Fruit fly (Drosophila melanogaster) whole organism, embryonic: Measurements from ENCODE around the gene CG5968.

Experiments used
- Ada2b ChIP-seq: fragments of 200-800 bp; sonication (Bioruptor generic); IDR thresholded peaks from 2 replicates; pipeline ENCODE4 v1.3.6; 2022; ENCODE audit warnings: missing biosample characterization, missing genetic modification characterization
- Asciz ChIP-seq: fragments of 200-800 bp; sonication (Bioruptor generic); optimal IDR thresholded peaks from 2 replicates; lab custom pipeline; 2017; ENCODE audit warnings: missing biosample characterization, mild to moderate bottlenecking, missing genetic modification characterization, missing genetic modification reagents
- Atf3 ChIP-seq: fragments of 200-800 bp; sonication (Bioruptor generic); optimal IDR thresholded peaks from 3 replicates; lab custom pipeline; 2016; ENCODE audit warnings: missing biosample characterization, missing genetic modification characterization
- B-H1 ChIP-seq: fragments of 200-800 bp; sonication (Bioruptor generic); IDR thresholded peaks from 3 replicates; pipeline ENCODE4 v1.3.6; 2022; ENCODE audit warnings: missing biosample characterization, missing genetic modification characterization
- Bdp1 ChIP-seq: fragments of 200-800 bp; sonication (Bioruptor generic); optimal IDR thresholded peaks from 3 replicates; lab custom pipeline; 2016; ENCODE audit warnings: missing biosample characterization, missing genetic modification characterization
- CG10431 ChIP-seq: fragments of 200-800 bp; sonication (Bioruptor generic); optimal IDR thresholded peaks from 3 replicates; lab custom pipeline; 2018; ENCODE audit warnings: missing biosample characterization, mild to moderate bottlenecking, missing genetic modification characterization
- CG11456 ChIP-seq: fragments of 200-800 bp; sonication (Bioruptor generic); IDR thresholded peaks from 3 replicates; pipeline ENCODE4 v1.3.6; 2022; ENCODE audit warnings: missing biosample characterization, missing genetic modification characterization
- CG12071 ChIP-seq: fragments of 200-800 bp; sonication (Bioruptor generic); optimal IDR thresholded peaks from 3 replicates; lab custom pipeline; 2018; ENCODE audit warnings: missing biosample characterization, mild to moderate bottlenecking, missing genetic modification characterization
- CG13775 ChIP-seq: fragments of 200-800 bp; sonication (Bioruptor generic); optimal IDR thresholded peaks from 3 replicates; lab custom pipeline; 2017; ENCODE audit warnings: missing biosample characterization, mild to moderate bottlenecking, missing genetic modification characterization
- CG15696 ChIP-seq: fragments of 200-800 bp; sonication (Bioruptor generic); optimal IDR thresholded peaks from 2 replicates; lab custom pipeline; 2019; ENCODE audit warnings: missing biosample characterization, mild to moderate bottlenecking, missing genetic modification characterization, moderate library complexity
- CG16863 ChIP-seq: fragments of 200-800 bp; sonication (Bioruptor generic); optimal IDR thresholded peaks from 3 replicates; lab custom pipeline; 2016; ENCODE audit warnings: missing biosample characterization, missing genetic modification characterization
- CG31224 ChIP-seq: fragments of 200-800 bp; sonication (Bioruptor generic); IDR thresholded peaks from 2 replicates; pipeline ENCODE4 v1.3.6; 2022; ENCODE audit warnings: missing biosample characterization, missing genetic modification characterization
- CG31365 ChIP-seq: fragments of 200-800 bp; sonication (Bioruptor generic); optimal IDR thresholded peaks from 2 replicates; lab custom pipeline; 2018; ENCODE audit warnings: missing biosample characterization, mild to moderate bottlenecking, missing genetic modification characterization
- CG33557 ChIP-seq: fragments of 200-800 bp; sonication (Bioruptor generic); optimal IDR thresholded peaks from 2 replicates; lab custom pipeline; 2019; ENCODE audit warnings: missing biosample characterization, mild to moderate bottlenecking, missing genetic modification characterization, moderate library complexity
- CG34224 ChIP-seq: fragments of 200-800 bp; sonication (Bioruptor generic); IDR thresholded peaks from 3 replicates; pipeline ENCODE4 v1.3.6; 2022; ENCODE audit warnings: missing biosample characterization, missing genetic modification characterization; ENCODE audit not compliant: partially characterized antibody
- CG34422 ChIP-seq: fragments of 200-800 bp; sonication (Bioruptor generic); IDR thresholded peaks from 3 replicates; pipeline ENCODE4 v1.3.6; 2022; ENCODE audit warnings: missing biosample characterization, missing genetic modification characterization
- CG6683 ChIP-seq: fragments of 200-800 bp; sonication (Bioruptor generic); optimal IDR thresholded peaks from 2 replicates; lab custom pipeline; 2017; ENCODE audit warnings: missing biosample characterization, mild to moderate bottlenecking, missing genetic modification characterization, missing genetic modification reagents
- CG7963 ChIP-seq: fragments of 200-800 bp; sonication (Bioruptor generic); IDR thresholded peaks from 3 replicates; pipeline ENCODE4 v1.3.6; 2022; ENCODE audit warnings: missing biosample characterization, missing genetic modification characterization; ENCODE audit not compliant: partially characterized antibody
- CG8290 ChIP-seq, 3 experiments: fragments of 200-800 bp; sonication (Bioruptor generic); optimal IDR thresholded peaks; 2 replicates each; lab custom pipeline; 2016 to 2019; ENCODE audit warnings: missing biosample characterization in 3 of 3, missing genetic modification characterization in 3 of 3, mild to moderate bottlenecking in 2 of 3, moderate library complexity in 1 of 3
- CoRest ChIP-seq: fragments of 200-800 bp; sonication (Bioruptor generic); optimal IDR thresholded peaks from 3 replicates; lab custom pipeline; 2018; ENCODE audit warnings: missing biosample characterization, mild to moderate bottlenecking, missing genetic modification characterization, moderate library complexity
- D ChIP-seq, 2 experiments: fragments of 200-800 bp in 1 of 2; fragments of >200 bp in 1 of 2; sonication (Bioruptor generic) in 1 of 2; optimal IDR thresholded peaks; 2 replicates in 1 of 2; 3 replicates in 1 of 2; lab custom pipeline; 2017; ENCODE audit warnings: mild to moderate bottlenecking in 1 of 2, missing biosample characterization in 1 of 2, missing genetic modification characterization in 1 of 2, missing genetic modification reagents in 1 of 2
- D19A ChIP-seq: fragments of 200-800 bp; optimal IDR thresholded peaks from 3 replicates; lab custom pipeline; 2019; ENCODE audit warnings: missing biosample characterization, mild to moderate bottlenecking, missing genetic modification characterization, moderate library complexity
- Gug ChIP-seq: fragments of 200-800 bp; sonication (Bioruptor generic); IDR thresholded peaks from 4 replicates; pipeline ENCODE4 v1.3.6; 2022; ENCODE audit warnings: missing biosample characterization, missing genetic modification characterization
- HHEX ChIP-seq: fragments of 200-800 bp; sonication (Bioruptor generic); optimal IDR thresholded peaks from 3 replicates; lab custom pipeline; 2017; ENCODE audit warnings: missing biosample characterization, mild to moderate bottlenecking, missing genetic modification characterization, missing genetic modification reagents
- HmgZ ChIP-seq: fragments of 200-800 bp; sonication (Bioruptor generic); optimal IDR thresholded peaks from 2 replicates; lab custom pipeline; 2018; ENCODE audit warnings: missing biosample characterization, mild to moderate bottlenecking, missing genetic modification characterization
- Hmr ChIP-seq: fragments of 200-800 bp; sonication (Bioruptor generic); optimal IDR thresholded peaks from 3 replicates; lab custom pipeline; 2017; ENCODE audit warnings: mild to moderate bottlenecking, missing biosample characterization, missing genetic modification reagents, missing genetic modification characterization
- NfI ChIP-seq: fragments of 200-800 bp; sonication (Bioruptor generic); optimal IDR thresholded peaks from 3 replicates; lab custom pipeline; 2018; ENCODE audit warnings: missing biosample characterization, mild to moderate bottlenecking, missing genetic modification characterization, moderate library complexity
- Rx ChIP-seq: fragments of 200-800 bp; sonication (Bioruptor generic); IDR thresholded peaks from 2 replicates; pipeline ENCODE4 v1.3.6; 2022; ENCODE audit warnings: missing biosample characterization, missing genetic modification characterization
- Side ChIP-seq: fragments of 200-800 bp; sonication (Bioruptor generic); optimal IDR thresholded peaks from 2 replicates; lab custom pipeline; 2016; ENCODE audit warnings: missing biosample characterization, missing genetic modification characterization
- Taf1 ChIP-seq: fragments of 200-800 bp; sonication (Bioruptor generic); IDR thresholded peaks from 2 replicates; pipeline ENCODE4 v1.3.6; 2022; ENCODE audit warnings: missing biosample characterization, missing genetic modification characterization
- YL-1 ChIP-seq: fragments of 200-800 bp; sonication (Bioruptor generic); optimal IDR thresholded peaks from 3 replicates; lab custom pipeline; 2017; ENCODE audit warnings: missing biosample characterization, mild to moderate bottlenecking, missing genetic modification characterization
- bsh ChIP-seq, 2 experiments: fragments of 200-800 bp; sonication (Bioruptor generic); optimal IDR thresholded peaks; 2 replicates each; lab custom pipeline; 2017 to 2018; ENCODE audit warnings: mild to moderate bottlenecking in 2 of 2, missing biosample characterization in 2 of 2, missing genetic modification characterization in 2 of 2, moderate library complexity in 1 of 2
- dm ChIP-seq: fragments of 200-800 bp; sonication (Bioruptor generic); optimal IDR thresholded peaks from 3 replicates; lab custom pipeline; 2016; ENCODE audit warnings: missing biosample characterization, missing genetic modification characterization
- fd102C ChIP-seq: fragments of 200-800 bp; sonication (Bioruptor generic); optimal IDR thresholded peaks from 2 replicates; lab custom pipeline; 2018; ENCODE audit warnings: missing biosample characterization, mild to moderate bottlenecking, missing genetic modification characterization, moderate library complexity
- gcm ChIP-seq: fragments of 200-800 bp; sonication (Bioruptor generic); optimal IDR thresholded peaks from 2 replicates; lab custom pipeline; 2019; ENCODE audit warnings: missing biosample characterization, mild to moderate bottlenecking, missing genetic modification characterization, moderate library complexity
- lov ChIP-seq, 2 experiments: fragments of 200-800 bp in 1 of 2; fragments of >200 bp in 1 of 2; sonication (Bioruptor generic) in 1 of 2; IDR thresholded peaks in 1 of 2; optimal IDR thresholded peaks in 1 of 2; 2 replicates in 1 of 2; 3 replicates in 1 of 2; pipeline versions ENCODE4 v1.3.6 to Lab custom; 2017 to 2022; ENCODE audit warnings: missing biosample characterization in 1 of 2, missing genetic modification characterization in 1 of 2
- luna ChIP-seq: fragments of 200-800 bp; sonication (Bioruptor generic); optimal IDR thresholded peaks from 2 replicates; lab custom pipeline; 2016; ENCODE audit warnings: missing biosample characterization, missing genetic modification characterization
- odd ChIP-seq: fragments of 200-800 bp; sonication (Bioruptor generic); optimal IDR thresholded peaks from 2 replicates; lab custom pipeline; 2017; ENCODE audit warnings: missing biosample characterization, mild to moderate bottlenecking, missing genetic modification characterization
- pb ChIP-seq: fragments of 200-800 bp; sonication (Bioruptor generic); optimal IDR thresholded peaks from 3 replicates; lab custom pipeline; 2016; ENCODE audit warnings: missing biosample characterization, missing genetic modification characterization
- pho ChIP-seq: fragments of 200-800 bp; sonication (Bioruptor generic); optimal IDR thresholded peaks from 2 replicates; lab custom pipeline; 2016; ENCODE audit warnings: missing biosample characterization, missing genetic modification characterization
- prd ChIP-seq, 3 experiments: fragments of >200 bp in 2 of 3; fragments of 200-800 bp in 1 of 3; sonication (Bioruptor generic) in 1 of 3; optimal IDR thresholded peaks in 2 of 3; IDR thresholded peaks in 1 of 3; 2 replicates in 2 of 3; 3 replicates in 1 of 3; pipeline versions ENCODE4 v1.3.6 to Lab custom; 2017 to 2022; ENCODE audit warnings: missing biosample characterization in 1 of 3, missing genetic modification characterization in 1 of 3
- sens ChIP-seq: fragments of 200-800 bp; sonication (Bioruptor generic); peaks from one replicate; lab custom pipeline; 2016; ENCODE audit warnings: missing biosample characterization, missing genetic modification characterization
- sisA ChIP-seq: fragments of 200-800 bp; sonication (Bioruptor generic); IDR thresholded peaks from 2 replicates; pipeline ENCODE4 v1.3.6; 2022; ENCODE audit warnings: missing biosample characterization, missing genetic modification characterization
- slp2 ChIP-seq: fragments of 200-800 bp; sonication (Bioruptor generic); optimal IDR thresholded peaks from 2 replicates; lab custom pipeline; 2016; ENCODE audit warnings: missing biosample characterization, missing genetic modification characterization
- zen ChIP-seq: fragments of 200-800 bp; sonication (Bioruptor generic); optimal IDR thresholded peaks from 3 replicates; lab custom pipeline; 2018; ENCODE audit warnings: missing biosample characterization, mild to moderate bottlenecking, missing genetic modification characterization, moderate library complexity

CG5968 gene

dm6 chr2L:16594628-16595027 lies 44.9 kb upstream of the CG5968 start:
- TF ChIP-seq zen (tag; lab: Kevin White, UChicago) (no peak), gcm (peak; percentile 23)

dm6 chr2L:16593895-16594468 lies 44.2 kb upstream of the CG5968 start:
- peak; percentile 67 for TF ChIP-seq D19A (tag; lab: Kevin White, UChicago)
- no peak for TF ChIP-seq CG7963

- TF ChIP-seq CoRest (tag; lab: Kevin White, UChicago) = no peak
- TF ChIP-seq CG11456 (GFP tag; lab: Robert Waterston, UW) = no peak
- no peak for TF ChIP-seq CG33557 (GFP tag; lab: Kevin White, UChicago)
- no peak for TF ChIP-seq HHEX (GFP tag; lab: Kevin White, UChicago)
- TF ChIP-seq CG13775 (GFP tag; lab: Kevin White, UChicago) = no peak
- no peak for TF ChIP-seq Side (GFP tag; lab: Kevin White, UChicago)
- no peak for TF ChIP-seq CG6683 (GFP tag; lab: Kevin White, UChicago)
- TF ChIP-seq NfI = no peak
- peak; percentile 62 for TF ChIP-seq Asciz (GFP tag; lab: Kevin White, UChicago)
- peak; percentile 7 for TF ChIP-seq Bdp1 (GFP tag; lab: Kevin White, UChicago)
- TF ChIP-seq prd (optimal IDR thresholded peaks at IDR 0.05; lab: Kevin White, UChicago) = no peak
- peak; percentile 65; the same call in 1 of the 3 replicates for TF ChIP-seq prd (GFP tag; IDR thresholded peaks at IDR 0.05; lab: Robert Waterston, UW)
- no peak for TF ChIP-seq Hmr (GFP tag; lab: Kevin White, UChicago)
- no peak for TF ChIP-seq D (optimal IDR thresholded peaks at IDR 0.05; lab: Kevin White, UChicago)
- TF ChIP-seq D (GFP tag; optimal IDR thresholded peaks at IDR 0.05; lab: Kevin White, UChicago) = peak; percentile 50
- no peak for TF ChIP-seq Atf3
- TF ChIP-seq bsh (GFP tag; optimal IDR thresholded peaks at IDR 0.05; lab: Kevin White, UChicago) = peak; percentile 65 to 86
- no peak for TF ChIP-seq B-H1 (GFP tag; lab: Robert Waterston, UW)
- no peak for TF ChIP-seq CG10431
- no peak; the same call in 2 of the 3 replicates for TF ChIP-seq CG34422 (GFP tag; lab: Robert Waterston, UW)
- TF ChIP-seq CG12071 (GFP tag; lab: Kevin White, UChicago) = no peak
- TF ChIP-seq lov (optimal IDR thresholded peaks at IDR 0.05; lab: Kevin White, UChicago) = no peak
- no peak for TF ChIP-seq lov (GFP tag; IDR thresholded peaks at IDR 0.05; lab: Robert Waterston, UW)
- no peak for TF ChIP-seq fd102C (GFP tag; lab: Kevin White, UChicago)
- TF ChIP-seq YL-1 (GFP tag; lab: Kevin White, UChicago) = no peak
- TF ChIP-seq pb = no peak
- TF ChIP-seq CG31224 (GFP tag; lab: Robert Waterston, UW) = no peak
- peak; percentile 97 for TF ChIP-seq sens (GFP tag; lab: Kevin White, UChicago)
- peak; percentile 21 for TF ChIP-seq CG16863 (GFP tag; lab: Kevin White, UChicago)
- TF ChIP-seq CG8290 (GFP tag; optimal IDR thresholded peaks at IDR 0.05; lab: Kevin White, UChicago) = no peak
- TF ChIP-seq CG8290 (tag; optimal IDR thresholded peaks at IDR 0.05; lab: Kevin White, UChicago) = no peak
- TF ChIP-seq sisA (GFP tag; lab: Robert Waterston, UW) = peak; percentile 71
- TF ChIP-seq Taf1 = no peak
- no peak for TF ChIP-seq pho
- no peak for TF ChIP-seq luna
- no peak for TF ChIP-seq CG15696 (tag; lab: Kevin White, UChicago)
- no peak for TF ChIP-seq dm (GFP tag; lab: Kevin White, UChicago)
- TF ChIP-seq CG34224 (GFP tag; lab: Robert Waterston, UW) = no peak
- TF ChIP-seq slp2 (GFP tag; lab: Kevin White, UChicago) = no peak
- TF ChIP-seq Ada2b (GFP tag; lab: Robert Waterston, UW) = no peak
- no peak for TF ChIP-seq Gug
- no peak for TF ChIP-seq odd
- peak; percentile 44; the same call in 1 of the 2 replicates for TF ChIP-seq Rx (GFP tag; lab: Robert Waterston, UW)
- no peak for TF ChIP-seq HmgZ (tag; lab: Kevin White, UChicago)
- no peak for TF ChIP-seq CG31365
Observed at dm6 chr2L:16591934-16592333, 42.2 kb upstream of the CG5968 start.
